In genomic region chrX:15591721-15592491, dm6 we compare ENCODE assay signal across 1 fruit fly cellular context.
TF ChIP-seq lines count a peak whose summit lies in the region.

No protein-coding gene starts in this region.

TF ChIP-seq in whole organism, embryonic, 481 proteins besides CTCF, POLR2A, EP300 and RAD21 (continued from another document):
- TF ChIP-seq CG4730 (GFP tag; IDR thresholded peaks at IDR 0.05; lab: Robert Waterston, UW) (no peak), stc (GFP tag; IDR thresholded peaks at IDR 0.05; lab: Robert Waterston, UW) (peak; percentile 38), croc (GFP tag; conservative IDR thresholded peaks at IDR 0.05; lab: Robert Waterston, UW) (0 out of 3 replicates have a peak, but pooled peaks have one; percentile 30), Mrtf (GFP tag; IDR thresholded peaks at IDR 0.05; lab: Robert Waterston, UW) (0 out of 3 replicates have a peak, but pooled peaks have one; percentile 4), CG14710 (tag; optimal IDR thresholded peaks at IDR 0.05; lab: Kevin White, UChicago) (peak; percentile 33), sima (GFP tag; optimal IDR thresholded peaks at IDR 0.05; lab: Kevin White, UChicago) (no peak), CG16815 (GFP tag; optimal IDR thresholded peaks at IDR 0.05; lab: Kevin White, UChicago) (peak; percentile 30), CG10209 (GFP tag; optimal IDR thresholded peaks at IDR 0.05; lab: Kevin White, UChicago) (peak; percentile 29), CG17359 (tag; optimal IDR thresholded peaks at IDR 0.05; lab: Kevin White, UChicago) (peak; percentile 58), Hsf (GFP tag; optimal IDR thresholded peaks at IDR 0.05; lab: Kevin White, UChicago) (peak; percentile 13), E2f2 (GFP tag; IDR thresholded peaks at IDR 0.05; lab: Robert Waterston, UW) (peak; percentile 32; the same call in 1 of the 2 replicates), CG9727 (GFP tag; optimal IDR thresholded peaks at IDR 0.05; lab: Kevin White, UChicago) (peak; percentile 54), phol (tag; optimal IDR thresholded peaks at IDR 0.05; lab: Kevin White, UChicago) (peak; percentile 48), dimm (GFP tag; IDR thresholded peaks at IDR 0.05; lab: Robert Waterston, UW) (0 out of 2 replicates have a peak, but pooled peaks have one; percentile 18), jumu (GFP tag; optimal IDR thresholded peaks at IDR 0.05; lab: Kevin White, UChicago) (peak; percentile 8), NC2α (GFP tag; optimal IDR thresholded peaks at IDR 0.05; lab: Kevin White, UChicago) (no peak), sd (tag; optimal IDR thresholded peaks at IDR 0.05; lab: Kevin White, UChicago) (no peak), zf30C (GFP tag; optimal IDR thresholded peaks at IDR 0.05; lab: Kevin White, UChicago) (peak; percentile 30), CG2678 (tag; optimal IDR thresholded peaks at IDR 0.05; lab: Kevin White, UChicago) (peak; percentile 61), hb (GFP tag; IDR thresholded peaks at IDR 0.05; lab: Robert Waterston, UW; ENCODE audit: partially characterized antibody) (no peak), gsb-n (tag; optimal IDR thresholded peaks at IDR 0.05; lab: Kevin White, UChicago) (peak; percentile 9), Atf6 (GFP tag; IDR thresholded peaks at IDR 0.05; lab: Robert Waterston, UW) (peak; percentile 63), CG6813 (GFP tag; optimal IDR thresholded peaks at IDR 0.05; lab: Kevin White, UChicago) (peak; percentile 50), CG15696 (tag; optimal IDR thresholded peaks at IDR 0.05; lab: Kevin White, UChicago) (peak; percentile 41), CG4707 (GFP tag; optimal IDR thresholded peaks at IDR 0.05; lab: Kevin White, UChicago) (no peak), CoRest (tag; optimal IDR thresholded peaks at IDR 0.05; lab: Kevin White, UChicago) (peak; percentile 41), Usf (GFP tag; optimal IDR thresholded peaks at IDR 0.05; lab: Kevin White, UChicago) (no peak), CG6254 (GFP tag; optimal IDR thresholded peaks at IDR 0.05; lab: Kevin White, UChicago) (peak; percentile 16), CG10462 (GFP tag; optimal IDR thresholded peaks at IDR 0.05; lab: Kevin White, UChicago) (peak; percentile 11), CG3281 (GFP tag; optimal IDR thresholded peaks at IDR 0.05; lab: Kevin White, UChicago) (peak; percentile 49), CG10543 (GFP tag; optimal IDR thresholded peaks at IDR 0.05; lab: Kevin White, UChicago) (no peak), H15 (GFP tag; IDR thresholded peaks at IDR 0.05; lab: Robert Waterston, UW) (0 out of 3 replicates have a peak, but pooled peaks have one; percentile 8), CG7271 (tag; optimal IDR thresholded peaks at IDR 0.05; lab: Kevin White, UChicago) (no peak), CG16863 (GFP tag; optimal IDR thresholded peaks at IDR 0.05; lab: Kevin White, UChicago) (peak; percentile 21), PHDP (tag; optimal IDR thresholded peaks at IDR 0.05; lab: Kevin White, UChicago) (peak; percentile 59), CG8089 (GFP tag; optimal IDR thresholded peaks at IDR 0.05; lab: Kevin White, UChicago) (peak; percentile 6), CG14441 (GFP tag; IDR thresholded peaks at IDR 0.05; lab: Robert Waterston, UW) (peak; percentile 27; the same call in 1 of the 2 replicates), CG18599 (GFP tag; optimal IDR thresholded peaks at IDR 0.05; lab: Kevin White, UChicago) (peak; percentile 60), Hand (GFP tag; optimal IDR thresholded peaks at IDR 0.05; lab: Kevin White, UChicago) (peak; percentile 1), Sox100B (GFP tag; optimal IDR thresholded peaks at IDR 0.05; lab: Kevin White, UChicago) (peak; percentile 24), Chrac-16 (GFP tag; optimal IDR thresholded peaks at IDR 0.05; lab: Kevin White, UChicago) (peak; percentile 29), tx (GFP tag; optimal IDR thresholded peaks at IDR 0.05; lab: Kevin White, UChicago) (peak; percentile 7), CG4820 (GFP tag; optimal IDR thresholded peaks at IDR 0.05; lab: Kevin White, UChicago) (peak; percentile 19), CG32772 (GFP tag; IDR thresholded peaks at IDR 0.05; lab: Robert Waterston, UW) (peak; percentile 41; the same call in 1 of the 2 replicates), zfh1 (GFP tag; IDR thresholded peaks at IDR 0.05; lab: Robert Waterston, UW) (0 out of 3 replicates have a peak, but pooled peaks have one; percentile 38), sisA (GFP tag; IDR thresholded peaks at IDR 0.05; lab: Robert Waterston, UW) (0 out of 2 replicates have a peak, but pooled peaks have one; percentile 24), dmrt11E (tag; optimal IDR thresholded peaks at IDR 0.05; lab: Kevin White, UChicago) (peak; percentile 18), Sox102F (GFP tag; optimal IDR thresholded peaks at IDR 0.05; lab: Kevin White, UChicago) (peak; percentile 58), D19B (GFP tag; optimal IDR thresholded peaks at IDR 0.05; lab: Kevin White, UChicago) (peak; percentile 9), bab2 (GFP tag; optimal IDR thresholded peaks at IDR 0.05; lab: Kevin White, UChicago) (peak; percentile 4), prd (optimal IDR thresholded peaks at IDR 0.05; lab: Kevin White, UChicago) (no peak), prd (GFP tag; IDR thresholded peaks at IDR 0.05; lab: Robert Waterston, UW) (peak; percentile 60; the same call in 2 of the 3 replicates), CG33557 (GFP tag; optimal IDR thresholded peaks at IDR 0.05; lab: Kevin White, UChicago) (no peak), CG30403 (GFP tag; optimal IDR thresholded peaks at IDR 0.05; lab: Kevin White, UChicago) (peak; percentile 57), CG17328 (GFP tag; IDR thresholded peaks at IDR 0.05; lab: Robert Waterston, UW) (peak; percentile 41; the same call in 1 of the 2 replicates), CG10979 (tag; optimal IDR thresholded peaks at IDR 0.05; lab: Kevin White, UChicago) (peak; percentile 44), CG4282 (GFP tag; optimal IDR thresholded peaks at IDR 0.05; lab: Kevin White, UChicago) (no peak), ci (GFP tag; IDR thresholded peaks at IDR 0.05; lab: Robert Waterston, UW) (peak; percentile 62; the same call in 2 of the 3 replicates), CG3838 (GFP tag; optimal IDR thresholded peaks at IDR 0.05; lab: Kevin White, UChicago) (peak; percentile 27), Six4 (GFP tag; optimal IDR thresholded peaks at IDR 0.05; lab: Kevin White, UChicago) (no peak), Hr3 (GFP tag; optimal IDR thresholded peaks at IDR 0.05; lab: Kevin White, UChicago) (peak; percentile 28), HLH3B (GFP tag; IDR thresholded peaks at IDR 0.05; lab: Robert Waterston, UW) (0 out of 2 replicates have a peak, but pooled peaks have one; percentile 31), HmgZ (tag; optimal IDR thresholded peaks at IDR 0.05; lab: Kevin White, UChicago) (peak; percentile 1), CG31388 (GFP tag; optimal IDR thresholded peaks at IDR 0.05; lab: Kevin White, UChicago) (no peak), CG12942 (GFP tag; optimal IDR thresholded peaks at IDR 0.05; lab: Kevin White, UChicago) (peak; percentile 4), CG12219 (GFP tag; optimal IDR thresholded peaks at IDR 0.05; lab: Kevin White, UChicago) (no peak), CG13296 (GFP tag; optimal IDR thresholded peaks at IDR 0.05; lab: Kevin White, UChicago) (peak; percentile 11), CG2202 (tag; optimal IDR thresholded peaks at IDR 0.05; lab: Kevin White, UChicago) (peak; percentile 10), Pdp1 (GFP tag; optimal IDR thresholded peaks at IDR 0.05; lab: Kevin White, UChicago) (peak; percentile 42 to 78), zfh2 (GFP tag; optimal IDR thresholded peaks at IDR 0.05; lab: Kevin White, UChicago) (peak; percentile 8), Fer3 (tag; optimal IDR thresholded peaks at IDR 0.05; lab: Kevin White, UChicago) (peak; percentile 29), CG12391 (tag; optimal IDR thresholded peaks at IDR 0.05; lab: Kevin White, UChicago) (peak; percentile 51), CG11695 (GFP tag; IDR thresholded peaks at IDR 0.05; lab: Robert Waterston, UW) (no peak), CG12659 (GFP tag; optimal IDR thresholded peaks at IDR 0.05; lab: Kevin White, UChicago) (peak; percentile 20), Oli (tag; optimal IDR thresholded peaks at IDR 0.05; lab: Kevin White, UChicago) (peak; percentile 41), chn (GFP tag; optimal IDR thresholded peaks at IDR 0.05; lab: Kevin White, UChicago) (peak; percentile 16)
